Fruit fly (Drosophila melanogaster): Measurements from ENCODE around the gene Pde6.
A peak's percentile ranks its signal among the peaks of the same experiment; 100 is the strongest.

Gene Pde6

dm6 chr3R:14511123-14511908, 46.8 kb downstream of the Pde6 start, which contains the start of the genes HtrA2 and mRpL11:
Gene HtrA2, minus strand, starts transcription at chr3R:14511712.
Gene mRpL11, plus strand, starts transcription at chr3R:14511838.
- peak; percentile 52 for TF ChIP-seq noc (tag; optimal IDR thresholded peaks at IDR 0.05)

DNA sequence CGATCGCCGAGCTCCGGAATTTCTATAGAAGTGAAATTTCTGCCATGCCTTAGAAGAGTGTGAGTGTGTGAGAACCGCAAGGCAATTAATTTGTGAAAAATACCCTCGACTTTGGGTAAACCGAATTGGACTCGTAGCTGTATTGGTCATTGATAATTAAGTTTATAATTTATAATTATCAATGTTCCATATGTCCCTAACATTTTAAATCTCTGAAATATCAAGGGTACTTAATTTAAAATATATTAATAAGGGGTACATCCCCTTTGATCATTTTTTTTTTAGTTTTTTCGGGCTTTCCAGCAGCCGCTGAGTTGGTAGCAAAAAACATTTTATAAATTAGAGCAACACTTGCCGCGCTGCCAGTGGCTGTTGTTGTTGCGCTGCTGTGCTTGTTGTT, 53.0 kb downstream of the Pde6 start:
- no peak for TF ChIP-seq noc (tag; optimal IDR thresholded peaks at IDR 0.05)

DNA sequence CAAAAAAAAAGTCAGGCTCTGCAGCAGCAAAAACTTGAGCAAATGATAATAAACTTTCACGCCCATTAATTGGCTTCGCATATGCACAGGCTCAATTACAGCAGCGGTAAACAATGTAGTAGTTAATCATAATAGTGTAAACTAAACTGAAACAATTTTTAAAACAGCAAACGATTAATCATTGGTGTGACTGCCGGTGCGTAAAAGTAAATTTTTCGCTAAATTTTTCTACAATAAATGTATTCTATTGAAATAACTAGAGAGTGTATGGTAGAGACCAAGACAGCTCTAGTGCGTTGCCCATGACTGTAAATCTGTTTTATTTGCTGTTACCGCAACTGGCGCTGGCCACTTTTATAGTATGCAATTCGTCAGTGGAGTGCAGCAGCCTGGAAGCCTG, 60.0 kb downstream of the Pde6 start:
- TF ChIP-seq noc (tag; optimal IDR thresholded peaks at IDR 0.05), result no peak

DNA sequence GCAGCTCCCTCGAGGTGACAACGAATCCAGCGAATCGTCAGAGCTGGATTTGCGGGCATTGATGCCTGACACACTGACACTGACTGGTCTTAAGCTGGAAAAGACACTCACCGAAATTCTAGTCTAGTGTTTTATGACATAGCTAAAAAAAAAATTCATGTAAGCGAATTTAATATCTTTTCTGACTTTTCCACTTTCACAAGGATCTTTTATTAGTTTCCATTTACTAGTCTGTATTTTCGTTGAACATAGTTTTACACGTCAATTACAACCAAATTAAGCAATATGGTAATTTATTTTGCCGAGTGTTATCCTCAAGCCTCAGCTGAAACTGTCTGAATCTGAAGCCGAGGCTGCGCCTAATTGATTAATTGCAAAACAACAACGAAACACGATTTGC, 61.7 kb downstream of the Pde6 start:
- TF ChIP-seq noc (tag; optimal IDR thresholded peaks at IDR 0.05), result no peak

- no peak for TF ChIP-seq noc (tag; optimal IDR thresholded peaks at IDR 0.05)
These were observed 64.2 kb downstream of the Pde6 start for dm6 chr3R:14493936-14494335.

DNA sequence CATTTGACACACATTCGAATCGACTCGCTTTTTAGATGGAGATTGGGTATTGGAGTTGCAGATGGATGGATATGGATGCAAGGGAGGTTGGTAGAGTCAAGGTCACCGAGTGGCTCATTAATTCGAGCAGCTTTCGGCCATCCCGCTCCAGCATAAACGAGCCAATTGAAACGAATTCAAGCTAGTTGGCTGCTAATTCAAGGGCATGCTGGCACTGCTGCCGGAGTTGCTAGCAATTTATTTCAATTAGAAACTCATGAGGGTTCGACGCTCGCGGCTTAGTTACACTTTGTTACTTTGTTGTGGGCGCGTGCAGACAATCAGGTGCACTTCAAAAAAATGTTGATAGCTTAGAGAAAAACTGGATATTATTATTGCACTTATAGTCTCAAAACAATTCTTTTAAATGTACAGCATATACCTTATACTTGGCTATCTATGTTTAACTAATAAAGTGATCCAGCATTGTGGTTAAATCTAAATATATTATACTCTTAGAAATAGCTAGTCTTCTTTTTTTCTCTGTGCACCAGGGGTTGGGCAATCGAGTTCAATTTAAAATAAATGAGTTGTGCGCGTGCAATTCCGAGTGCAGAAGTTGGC, 65.7 kb downstream of the Pde6 start:
- no peak for TF ChIP-seq noc (tag; optimal IDR thresholded peaks at IDR 0.05)

DNA sequence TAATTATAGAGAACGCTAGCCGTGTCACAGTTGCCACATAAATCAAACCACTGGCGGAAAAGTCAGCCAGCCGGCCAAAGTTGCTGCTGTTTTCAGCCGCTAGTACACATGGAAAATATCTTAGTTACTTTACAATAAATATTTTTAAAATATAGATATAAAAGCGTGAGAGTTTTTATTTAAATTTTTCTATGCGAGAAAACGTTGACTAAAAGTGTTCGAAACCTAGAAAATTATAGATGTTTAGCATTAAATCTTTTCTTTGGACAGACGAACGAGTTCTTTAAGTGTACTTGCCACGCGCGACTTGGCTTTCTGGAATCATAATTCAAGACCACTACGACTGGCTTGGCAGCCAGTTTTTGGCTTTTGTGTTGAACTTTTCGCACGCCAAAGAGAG, 71.6 kb downstream of the Pde6 start:
- TF ChIP-seq noc (tag; optimal IDR thresholded peaks at IDR 0.05), result no peak

DNA sequence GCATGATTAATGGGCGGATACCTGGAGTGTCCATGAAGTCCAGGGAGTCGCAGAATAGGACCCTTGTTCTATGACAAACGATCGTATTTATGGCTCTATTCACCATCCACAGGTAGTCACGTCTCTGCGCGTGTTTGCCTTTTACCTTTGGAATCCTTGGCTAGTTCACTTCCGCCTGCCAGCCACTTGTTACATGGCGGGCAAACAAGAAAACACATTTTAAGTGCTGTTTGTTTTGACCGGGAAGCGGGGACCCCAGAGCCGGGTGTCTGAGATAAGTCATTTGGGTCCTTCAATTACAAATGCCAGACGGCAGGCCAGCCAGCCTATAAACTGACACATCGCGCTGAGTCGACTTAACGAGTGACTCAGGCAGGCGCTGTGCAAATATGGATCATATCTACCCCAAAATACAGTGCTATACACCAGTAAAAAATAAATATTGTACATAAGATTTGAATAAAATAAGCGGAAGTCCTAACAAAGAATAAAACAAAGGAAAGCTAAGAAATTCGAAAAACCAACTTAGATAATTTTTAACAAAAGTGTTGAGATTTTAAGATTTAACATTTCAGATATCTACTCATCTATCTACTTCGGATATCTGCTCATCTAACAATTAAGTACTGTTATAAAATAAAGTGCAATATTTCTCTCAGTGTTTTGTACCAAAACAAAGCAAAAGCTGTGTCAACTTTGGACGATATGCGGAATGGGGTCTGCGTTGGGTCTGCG, 73.4 kb downstream of the Pde6 start:
- no peak for TF ChIP-seq noc (tag; optimal IDR thresholded peaks at IDR 0.05)

DNA sequence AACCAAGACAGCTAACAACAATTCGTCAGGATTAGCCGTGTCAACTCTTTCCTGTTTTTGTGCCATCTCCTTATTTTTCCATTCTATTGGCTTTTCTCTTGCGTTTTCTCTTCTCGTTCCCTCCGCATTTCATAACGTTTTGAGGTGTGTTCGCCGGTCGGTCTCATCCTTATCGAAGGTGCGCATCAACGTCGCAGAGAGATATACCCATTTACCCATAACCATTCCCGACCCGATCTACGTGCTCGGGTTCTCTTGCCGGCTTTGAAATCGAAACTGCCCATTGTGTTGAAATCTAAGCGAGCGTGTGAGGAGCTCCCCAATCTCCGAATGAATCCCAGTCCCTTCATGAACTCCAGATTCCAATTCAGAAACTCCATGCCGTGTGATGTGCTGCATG, 75.1 kb downstream of the Pde6 start:
- no peak for TF ChIP-seq noc (tag; optimal IDR thresholded peaks at IDR 0.05)

DNA sequence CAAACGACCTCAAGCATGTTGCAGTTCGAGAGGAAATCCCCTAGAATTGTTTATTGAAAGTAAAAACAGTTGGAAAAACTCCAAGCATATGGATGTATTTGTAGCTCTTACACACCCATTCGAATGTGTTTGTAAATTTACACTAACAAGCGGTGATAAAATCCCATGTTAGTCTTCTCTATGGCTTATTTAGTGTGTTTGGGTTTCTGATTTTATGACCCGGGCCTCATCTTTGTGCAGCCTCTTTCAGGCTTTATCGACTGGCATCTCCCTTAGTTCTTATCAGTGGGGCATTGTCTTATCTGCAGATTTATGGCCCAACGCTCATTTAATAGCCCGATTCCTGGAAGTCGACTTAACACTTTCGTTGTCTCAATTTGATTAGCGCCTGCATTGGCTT, 76.1 kb downstream of the Pde6 start:
- TF ChIP-seq noc (tag; optimal IDR thresholded peaks at IDR 0.05), result no peak

DNA sequence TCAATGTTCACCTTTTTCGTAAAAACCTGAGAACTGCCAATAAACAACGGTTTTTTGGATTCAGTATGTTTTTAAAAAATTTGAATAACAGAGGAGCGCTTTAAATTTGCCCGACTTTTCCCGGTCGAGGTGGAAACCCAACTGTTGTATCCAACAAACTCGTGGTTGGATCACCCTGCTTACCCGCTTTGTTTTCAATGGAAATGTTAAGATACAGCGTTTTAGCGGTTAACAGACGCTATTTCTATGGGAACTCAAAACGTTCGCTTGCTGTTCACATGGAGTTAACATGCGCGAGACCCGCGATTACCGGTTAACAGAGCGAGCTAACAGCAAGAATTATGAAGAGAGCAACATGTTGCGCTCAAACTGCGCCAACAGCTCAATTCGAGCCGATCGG, 76.5 kb downstream of the Pde6 start, which contains the start of gene cv-c:
cv-c (minus strand) TSS at position 145 of the 400 bp plus-strand sequence.
- TF ChIP-seq noc (tag; optimal IDR thresholded peaks at IDR 0.05), result peak; percentile 28

DNA sequence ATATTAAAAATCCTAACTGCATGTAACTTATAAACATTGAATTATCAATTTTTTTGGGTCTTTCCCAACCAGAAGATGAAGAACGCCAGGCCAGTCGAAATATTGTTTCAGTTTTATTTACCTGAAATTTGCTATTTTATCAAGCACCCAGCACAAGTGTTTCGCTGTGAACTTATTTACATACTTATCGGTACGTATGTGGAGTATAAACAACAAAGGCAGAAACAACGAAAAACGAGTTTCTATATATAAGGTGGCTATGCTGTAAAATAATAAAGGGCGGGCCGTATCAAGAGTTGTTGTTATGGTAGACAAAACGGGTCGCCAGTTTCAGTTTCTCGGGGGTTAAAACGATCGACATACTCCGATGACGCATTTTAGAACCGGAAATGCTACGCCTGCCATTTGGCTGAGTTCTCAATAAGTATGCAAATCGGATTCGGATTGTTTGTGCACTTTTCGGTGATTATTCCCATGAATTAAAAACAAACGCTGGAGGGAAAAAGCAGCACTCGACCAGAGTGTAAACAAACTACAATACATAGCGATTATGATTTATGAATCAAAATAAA, 78.4 kb downstream of the Pde6 start:
- TF ChIP-seq noc (tag; optimal IDR thresholded peaks at IDR 0.05), result no peak

DNA sequence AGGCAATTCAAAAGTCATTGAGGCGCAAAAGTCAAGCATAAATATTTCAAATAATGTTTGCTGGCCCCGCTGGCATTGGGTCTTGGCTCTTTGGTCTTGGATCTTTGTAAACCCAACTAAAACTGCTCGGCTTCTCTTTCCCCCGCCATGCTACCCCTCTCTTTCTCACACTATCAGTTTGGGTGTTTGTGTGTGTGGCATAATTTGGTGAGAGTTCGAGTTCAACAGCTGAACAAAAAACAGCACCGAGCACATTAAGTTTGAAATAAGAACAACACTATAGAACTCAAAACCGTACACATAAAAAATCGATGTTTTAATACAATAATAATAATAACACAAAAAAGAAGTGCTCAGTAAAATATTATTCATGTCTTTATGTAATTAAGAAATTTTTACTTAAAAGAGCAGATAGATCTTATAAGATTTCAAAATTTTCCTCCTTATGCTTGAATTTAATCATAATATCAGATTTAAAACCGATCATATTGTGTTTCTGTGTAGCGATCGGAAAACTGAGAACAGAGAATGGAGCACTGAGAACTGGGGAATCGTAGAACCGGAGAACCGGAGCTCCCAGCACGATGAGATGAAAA, 79.6 kb downstream of the Pde6 start:
- no peak for TF ChIP-seq noc (tag; optimal IDR thresholded peaks at IDR 0.05)

DNA sequence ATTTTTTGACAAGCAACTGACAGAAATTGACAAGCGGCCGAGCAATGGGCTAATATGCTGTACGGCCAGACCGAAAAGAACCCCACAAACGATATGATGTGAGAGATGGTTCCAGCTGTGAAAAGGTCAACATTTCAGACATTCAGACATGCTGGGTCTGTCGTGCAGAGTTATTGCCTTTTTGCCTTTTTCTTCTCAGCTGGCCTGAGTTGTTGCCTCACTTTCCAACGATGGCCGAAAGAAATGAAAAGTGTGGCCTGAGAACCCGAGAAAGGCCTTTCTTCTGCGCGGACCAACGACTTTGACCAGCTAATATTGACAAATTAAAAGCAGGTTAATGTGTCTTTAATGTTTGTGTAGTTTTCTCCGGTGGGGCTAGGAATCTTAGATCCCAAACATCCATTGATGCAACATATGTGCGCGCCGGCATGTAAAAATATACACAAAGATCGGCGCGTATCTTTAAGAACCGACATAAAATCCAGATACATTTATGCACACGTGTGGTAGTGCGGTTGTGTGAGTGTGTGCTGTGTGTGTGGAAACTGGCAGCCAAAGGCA, 80.1 kb downstream of the Pde6 start:
- TF ChIP-seq noc (tag; optimal IDR thresholded peaks at IDR 0.05), result no peak

- TF ChIP-seq noc (tag; optimal IDR thresholded peaks at IDR 0.05), result no peak
These were observed 80.9 kb downstream of the Pde6 start for dm6 chr3R:14477085-14477762.

Measured in whole organism, larva.